Worm (Caenorhabditis elegans) whole organism, L4 larva: ENCODE results near the gene K06A4.10.

Source experiments
- F26F4.8 ChIP-seq: fragments of 200-800 bp; sonication (Bioruptor generic); conservative IDR thresholded peaks from 2 replicates; pipeline ENCODE4 v1.3.6; 2022; ENCODE audit warnings: missing genetic modification characterization, missing compliant biosample characterization
- F44E2.7 ChIP-seq: fragments of 200-800 bp; sonication (Bioruptor generic); IDR thresholded peaks from 2 replicates; pipeline ENCODE4 v2.1.2; 2022; ENCODE audit warnings: missing genetic modification characterization, missing compliant biosample characterization
- F49E8.2 ChIP-seq: sonication (generic microtip); optimal IDR thresholded peaks from 2 replicates; lab custom pipeline; 2016; ENCODE audit warnings: missing compliant biosample characterization, mild to moderate bottlenecking, missing genetic modification characterization, borderline replicate concordance
- T20F7.1 ChIP-seq: fragments of 200-800 bp; sonication (Bioruptor generic); optimal IDR thresholded peaks from 2 replicates; lab custom pipeline; 2018; ENCODE audit warnings: mild to moderate bottlenecking, missing genetic modification characterization, missing compliant biosample characterization
- Y48G9A.11 ChIP-seq: fragments of 200-800 bp; sonication (Bioruptor generic); IDR thresholded peaks from 2 replicates; pipeline ENCODE4 v1.3.6; 2022; ENCODE audit warnings: missing genetic modification reagents, missing genetic modification characterization, missing compliant biosample characterization
- ZK546.5 ChIP-seq, 2 experiments: sonication (generic microtip); optimal IDR thresholded peaks; 2 replicates each; lab custom pipeline; 2017; ENCODE audit warnings: missing biosample characterization in 2 of 2, missing genetic modification characterization in 2 of 2
- ama-1 ChIP-seq: fragments of 150-350 bp; optimal IDR thresholded peaks from 2 replicates; lab custom pipeline; 2014; ENCODE audit warnings: inconsistent platforms, mixed read lengths
- arid-1 ChIP-seq: fragments of 200-800 bp; sonication (Bioruptor generic); conservative IDR thresholded peaks from 2 replicates; pipeline ENCODE4 v1.3.6; 2022; ENCODE audit warnings: missing genetic modification reagents, missing genetic modification characterization, missing compliant biosample characterization
- ceh-20 ChIP-seq: fragments of 200-800 bp; sonication (Bioruptor generic); IDR thresholded peaks from 2 replicates; pipeline ENCODE4 v1.3.6; 2022; ENCODE audit warnings: missing genetic modification reagents, missing genetic modification characterization, missing compliant biosample characterization
- ceh-82 ChIP-seq: sonication (generic microtip); optimal IDR thresholded peaks from 2 replicates; lab custom pipeline; 2017; ENCODE audit warnings: missing biosample characterization, missing genetic modification characterization
- cey-2 ChIP-seq: sonication (generic microtip); optimal IDR thresholded peaks from 3 replicates; lab custom pipeline; 2017; ENCODE audit warnings: missing genetic modification characterization, mild to moderate bottlenecking, missing compliant biosample characterization, antibody characterized with exemption, borderline replicate concordance; ENCODE audit not compliant: insufficient read depth
- ctbp-1 ChIP-seq: fragments of 200-800 bp; sonication (Bioruptor generic); IDR thresholded peaks from 2 replicates; pipeline ENCODE4 v1.3.6; 2022; ENCODE audit warnings: missing genetic modification reagents, missing genetic modification characterization, missing compliant biosample characterization
- daf-12 ChIP-seq: fragments of 150-350 bp; optimal IDR thresholded peaks from 2 replicates; lab custom pipeline; 2014; ENCODE audit warnings: missing biosample characterization, missing genetic modification reagents, missing genetic modification characterization
- daf-16 ChIP-seq, 3 experiments: sonication (generic microtip); optimal IDR thresholded peaks; 2 replicates each; lab custom pipeline; 2016 to 2017; ENCODE audit warnings: missing genetic modification characterization in 3 of 3, missing genetic modification reagents in 3 of 3, mild to moderate bottlenecking in 2 of 3, missing compliant biosample characterization in 2 of 3, missing biosample characterization in 1 of 3, moderate library complexity in 1 of 3
- daf-8 ChIP-seq: fragments of 200-800 bp; sonication (Bioruptor generic); IDR thresholded peaks from 2 replicates; pipeline ENCODE4 v1.3.6; 2022; ENCODE audit warnings: missing genetic modification characterization, missing compliant biosample characterization
- dmd-6 ChIP-seq: fragments of 200-800 bp; sonication (Bioruptor generic); IDR thresholded peaks from 2 replicates; pipeline ENCODE4 v1.3.6; 2022; ENCODE audit warnings: missing genetic modification reagents, missing genetic modification characterization, missing compliant biosample characterization
- dpl-1 ChIP-seq: fragments of 150-350 bp; optimal IDR thresholded peaks from 2 replicates; lab custom pipeline; 2014; ENCODE audit warnings: missing biosample characterization, missing genetic modification reagents, missing genetic modification characterization
- duxl-1 ChIP-seq: sonication (generic microtip); optimal IDR thresholded peaks from 2 replicates; lab custom pipeline; 2016; ENCODE audit warnings: mild to moderate bottlenecking, missing genetic modification characterization, moderate library complexity, missing compliant biosample characterization; ENCODE audit not compliant: poor library complexity
- dve-1 ChIP-seq: sonication (generic microtip); optimal IDR thresholded peaks from 2 replicates; lab custom pipeline; 2017; ENCODE audit warnings: antibody characterized with exemption, mild to moderate bottlenecking, missing genetic modification characterization, missing compliant biosample characterization; ENCODE audit not compliant: insufficient read depth
- fos-1 ChIP-seq: fragments of 150-350 bp; optimal IDR thresholded peaks from 2 replicates; lab custom pipeline; 2014; ENCODE audit warnings: missing biosample characterization, missing genetic modification characterization
- hlh-11 ChIP-seq: fragments of 200-800 bp; sonication (Bioruptor generic); optimal IDR thresholded peaks from 2 replicates; lab custom pipeline; 2018; ENCODE audit warnings: mild to moderate bottlenecking, missing genetic modification characterization, missing compliant biosample characterization
- hlh-30 ChIP-seq: sonication (generic microtip); optimal IDR thresholded peaks from 2 replicates; lab custom pipeline; 2017; ENCODE audit warnings: antibody characterized with exemption, mild to moderate bottlenecking, missing genetic modification characterization, missing compliant biosample characterization; ENCODE audit not compliant: insufficient read depth
- lir-3 ChIP-seq: sonication (generic microtip); optimal IDR thresholded peaks from 2 replicates; lab custom pipeline; 2016; ENCODE audit warnings: mild to moderate bottlenecking, missing genetic modification characterization, missing compliant biosample characterization
- lsy-2 ChIP-seq, 2 experiments: fragments of 150-350 bp in 1 of 2; sonication (generic microtip) in 1 of 2; optimal IDR thresholded peaks; 2 replicates each; lab custom pipeline; 2014 to 2017; ENCODE audit warnings: missing biosample characterization in 2 of 2, missing genetic modification characterization in 2 of 2
- madf-9 ChIP-seq: fragments of 200-800 bp; sonication (Bioruptor generic); conservative IDR thresholded peaks from 2 replicates; pipeline ENCODE4 v1.3.6; 2022; ENCODE audit warnings: missing genetic modification reagents, missing genetic modification characterization, missing compliant biosample characterization
- mdl-1 ChIP-seq, 2 experiments: fragments of 150-350 bp in 1 of 2; sonication (generic microtip) in 1 of 2; optimal IDR thresholded peaks; 2 replicates each; lab custom pipeline; 2014 to 2017; ENCODE audit warnings: missing biosample characterization in 2 of 2, missing genetic modification characterization in 2 of 2
- mep-1 ChIP-seq: fragments of 150-350 bp; sonication (generic microtip); optimal IDR thresholded peaks from 3 replicates; lab custom pipeline; 2014; ENCODE audit warnings: missing biosample characterization, missing genetic modification characterization
- mes-2 ChIP-seq: sonication (generic microtip); optimal IDR thresholded peaks from 2 replicates; lab custom pipeline; 2016; ENCODE audit warnings: missing genotype, mild to moderate bottlenecking, missing genetic modification characterization, missing compliant biosample characterization; ENCODE audit not compliant: poor library complexity, severe bottlenecking
- mxl-3 ChIP-seq: fragments of 200-800 bp; sonication (Bioruptor generic); optimal IDR thresholded peaks from 2 replicates; lab custom pipeline; 2018; ENCODE audit warnings: mild to moderate bottlenecking, missing genetic modification characterization, missing compliant biosample characterization
- nhr-10 ChIP-seq: fragments of 150-350 bp; optimal IDR thresholded peaks from 2 replicates; lab custom pipeline; 2014; ENCODE audit warnings: missing biosample characterization, missing genetic modification characterization
- nhr-102 ChIP-seq: sonication (generic microtip); optimal IDR thresholded peaks from 2 replicates; lab custom pipeline; 2016; ENCODE audit warnings: mild to moderate bottlenecking, missing genetic modification characterization, moderate library complexity, missing compliant biosample characterization
- nhr-11 ChIP-seq: fragments of 150-350 bp; optimal IDR thresholded peaks from 2 replicates; lab custom pipeline; 2014; ENCODE audit warnings: missing biosample characterization, missing genetic modification characterization
- nhr-111 ChIP-seq: fragments of 200-800 bp; sonication (Bioruptor generic); optimal IDR thresholded peaks from 2 replicates; lab custom pipeline; 2018; ENCODE audit warnings: mild to moderate bottlenecking, missing genetic modification characterization, missing compliant biosample characterization
- nhr-25 ChIP-seq: sonication (generic microtip); optimal IDR thresholded peaks from 2 replicates; lab custom pipeline; 2017; ENCODE audit warnings: missing genetic modification characterization, mild to moderate bottlenecking, missing compliant biosample characterization, antibody characterized with exemption, moderate library complexity, borderline replicate concordance; ENCODE audit not compliant: insufficient read depth
- nhr-28 ChIP-seq: fragments of 150-350 bp; optimal IDR thresholded peaks from 2 replicates; lab custom pipeline; 2014; ENCODE audit warnings: missing biosample characterization, missing genetic modification characterization
- nhr-41 ChIP-seq: fragments of 200-800 bp; sonication (Bioruptor generic); IDR thresholded peaks from 2 replicates; pipeline ENCODE4 v1.3.6; 2022; ENCODE audit warnings: missing genetic modification reagents, missing genetic modification characterization, missing compliant biosample characterization
- nhr-48 ChIP-seq: sonication (generic microtip); optimal IDR thresholded peaks from 2 replicates; lab custom pipeline; 2016; ENCODE audit warnings: mild to moderate bottlenecking, missing genetic modification characterization, missing compliant biosample characterization
- nhr-6 ChIP-seq: fragments of 150-350 bp; optimal IDR thresholded peaks from 2 replicates; lab custom pipeline; 2014; ENCODE audit warnings: missing biosample characterization, missing genetic modification characterization
- nhr-76 ChIP-seq: fragments of 150-350 bp; optimal IDR thresholded peaks from 2 replicates; lab custom pipeline; 2014; ENCODE audit warnings: missing biosample characterization, missing genetic modification characterization
- nhr-77 ChIP-seq: fragments of 150-350 bp; optimal IDR thresholded peaks from 2 replicates; lab custom pipeline; 2014; ENCODE audit warnings: missing biosample characterization, missing genetic modification characterization
- rbr-2 ChIP-seq: sonication (generic microtip); optimal IDR thresholded peaks from 2 replicates; lab custom pipeline; 2016; ENCODE audit warnings: missing genotype, missing genetic modification characterization, missing compliant biosample characterization
- spr-3 ChIP-seq: fragments of 200-800 bp; sonication (Bioruptor generic); optimal IDR thresholded peaks from 2 replicates; lab custom pipeline; 2018; ENCODE audit warnings: mild to moderate bottlenecking, missing genetic modification characterization, missing compliant biosample characterization
- tag-97 ChIP-seq: fragments of 200-800 bp; sonication (Bioruptor generic); IDR thresholded peaks from 2 replicates; pipeline ENCODE4 v1.3.6; 2022; ENCODE audit warnings: missing genetic modification characterization, missing compliant biosample characterization
- unc-130 ChIP-seq: sonication (generic microtip); optimal IDR thresholded peaks from 2 replicates; lab custom pipeline; 2016; ENCODE audit warnings: missing genetic modification reagents, missing genetic modification characterization, missing compliant biosample characterization
- unc-62 ChIP-seq, 3 experiments: fragments of 150-350 bp in 1 of 3; sonication (generic microtip); optimal IDR thresholded peaks in 2 of 3; peaks in 1 of 3; 1 replicate in 1 of 3; 2 replicates in 2 of 3; lab custom pipeline; 2014 to 2017; ENCODE audit warnings: missing biosample characterization in 3 of 3, missing genetic modification characterization in 3 of 3, missing genetic modification reagents in 3 of 3, missing genotype in 1 of 3
- zfp-3 ChIP-seq: fragments of 200-800 bp; sonication (Bioruptor generic); conservative IDR thresholded peaks from 2 replicates; pipeline ENCODE4 v1.3.6; 2022; ENCODE audit warnings: missing genetic modification reagents, missing genetic modification characterization, missing compliant biosample characterization
- zip-11 ChIP-seq: fragments of 200-800 bp; sonication (Bioruptor generic); IDR thresholded peaks from 2 replicates; pipeline ENCODE4 v1.3.6; 2022; ENCODE audit warnings: missing genetic modification characterization, missing compliant biosample characterization

The K06A4.10 gene

ce11 chrV:9516280-9516679 lies 26.7 kb upstream of the K06A4.10 start:
- peak; percentile 12 for TF ChIP-seq nhr-76 (tag; lab: Kevin White, UChicago)
- peak; percentile 69; the same call in 1 of the 2 replicates for TF ChIP-seq ceh-20 (GFP tag; lab: Robert Waterston, UW)
- TF ChIP-seq unc-62 (GFP tag; optimal IDR thresholded peaks at IDR 0.05 in 1 of 2; lab: Kevin White, UChicago) = peak in 1 of 2 experiments; percentile 99
- no peak for TF ChIP-seq unc-62 (tag; optimal IDR thresholded peaks at IDR 0.05; lab: Kevin White, UChicago)
- no peak for TF ChIP-seq lir-3
- no peak for TF ChIP-seq Y48G9A.11
- no peak for TF ChIP-seq nhr-41 (GFP tag; lab: Robert Waterston, UW)
- TF ChIP-seq fos-1 = no peak
- no peak for TF ChIP-seq unc-130 (GFP tag; lab: Kevin White, UChicago)
- TF ChIP-seq mdl-1 (tag; optimal IDR thresholded peaks at IDR 0.05; lab: Kevin White, UChicago) = peak in 1 of 2 experiments; percentile 65
- peak; percentile 42 for TF ChIP-seq mep-1
- TF ChIP-seq hlh-11 (tag; lab: Kevin White, UChicago) = peak; percentile 64
- no peak for TF ChIP-seq F26F4.8 (GFP tag; lab: Robert Waterston, UW)
- TF ChIP-seq mxl-3 (GFP tag; lab: Kevin White, UChicago) = peak; percentile 69
- peak; percentile 46 for TF ChIP-seq nhr-6 (tag; lab: Kevin White, UChicago)
- TF ChIP-seq T20F7.1 (GFP tag; lab: Kevin White, UChicago) = peak; percentile 3
- peak; percentile 82 for TF ChIP-seq dve-1 (tag; lab: Kevin White, UChicago)
- no peak for TF ChIP-seq nhr-11 (tag; lab: Kevin White, UChicago)
- TF ChIP-seq nhr-25 (tag; lab: Kevin White, UChicago) = peak; percentile 46
- no peak for TF ChIP-seq daf-8 (GFP tag; lab: Robert Waterston, UW)
- TF ChIP-seq ctbp-1 (GFP tag; lab: Robert Waterston, UW) = no peak
- TF ChIP-seq F49E8.2 (tag; lab: Kevin White, UChicago) = no peak
- no peak for TF ChIP-seq F44E2.7 (GFP tag; lab: Robert Waterston, UW)
- peak; percentile 84 for TF ChIP-seq dmd-6 (GFP tag; lab: Robert Waterston, UW)
- TF ChIP-seq hlh-30 (tag; lab: Kevin White, UChicago) = peak; percentile 83
- no peak for TF ChIP-seq nhr-102 (tag; lab: Kevin White, UChicago)
- TF ChIP-seq nhr-48 (tag; lab: Kevin White, UChicago) = peak; percentile 49
- TF ChIP-seq tag-97 = no peak
- TF ChIP-seq nhr-28 = peak; percentile 97
- peak; percentile 34 for TF ChIP-seq nhr-77
- TF ChIP-seq lsy-2 (tag; optimal IDR thresholded peaks at IDR 0.05; lab: Kevin White, UChicago) = peak in 1 of 2 experiments; percentile 52
- no peak for TF ChIP-seq daf-12

DNA sequence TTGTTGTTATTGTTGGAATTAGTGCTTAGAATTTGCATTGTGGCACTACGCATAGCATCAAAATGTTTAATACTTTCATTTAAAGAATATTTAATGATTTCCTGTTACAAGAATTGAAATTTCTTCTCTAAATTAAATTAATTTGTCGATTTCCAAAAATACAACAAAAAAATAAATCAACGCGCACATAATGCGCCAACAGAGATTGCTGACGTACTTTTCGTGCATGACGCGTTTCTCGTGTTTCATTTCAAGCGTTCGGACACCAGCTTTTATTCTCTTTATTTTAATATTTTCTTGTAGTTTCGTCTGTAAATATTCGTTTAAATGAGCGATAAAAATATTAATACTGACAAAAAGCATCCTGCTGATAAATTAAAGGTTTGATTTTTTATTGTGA lies 24.0 kb upstream of the K06A4.10 start, which contains the start of gene eif-2Bdelta:
Gene eif-2Bdelta, plus strand, starts transcription at position 235 of the 400 bp plus-strand sequence.
- TF ChIP-seq zfp-3 (GFP tag; lab: Robert Waterston, UW) (no peak), zip-11 (GFP tag; lab: Robert Waterston, UW) (no peak), ceh-20 (GFP tag; lab: Robert Waterston, UW) (no peak), spr-3 (GFP tag; lab: Kevin White, UChicago) (no peak), nhr-48 (tag; lab: Kevin White, UChicago) (peak; percentile 18), ctbp-1 (GFP tag; lab: Robert Waterston, UW) (no peak), ama-1 (lab: Kevin White, UChicago) (no peak), dpl-1 (GFP tag; lab: Kevin White, UChicago) (peak; percentile 69), dve-1 (tag; lab: Kevin White, UChicago) (peak; percentile 47), duxl-1 (tag; lab: Kevin White, UChicago) (peak; percentile 7), rbr-2 (peak; percentile 45), lir-3 (no peak), madf-9 (GFP tag; lab: Robert Waterston, UW) (no peak), cey-2 (no peak), ZK546.5 (tag; optimal IDR thresholded peaks at IDR 0.05; lab: Kevin White, UChicago) (no peak), mes-2 (tag; lab: Kevin White, UChicago) (peak; percentile 60), lsy-2 (tag; optimal IDR thresholded peaks at IDR 0.05; lab: Kevin White, UChicago) (peak in 1 of 2 experiments; percentile 66), daf-16 (GFP tag; optimal IDR thresholded peaks at IDR 0.05; lab: Kevin White, UChicago) (no peak), daf-16 (tag; optimal IDR thresholded peaks at IDR 0.05; lab: Kevin White, UChicago) (peak; percentile 46), dmd-6 (GFP tag; lab: Robert Waterston, UW) (peak; percentile 38; the same call in 1 of the 2 replicates), ceh-82 (tag; lab: Kevin White, UChicago) (no peak), nhr-28 (no peak), arid-1 (GFP tag; lab: Robert Waterston, UW) (0 out of 2 replicates have a peak, but pooled peaks have one; percentile 10), nhr-10 (tag; lab: Kevin White, UChicago) (no peak), nhr-6 (tag; lab: Kevin White, UChicago) (no peak), nhr-111 (GFP tag; lab: Kevin White, UChicago) (no peak)
